Worm (Caenorhabditis elegans): ENCODE data around the gene R01E6.2.

R01E6.2 gene

ce11 chrX:13584725-13585371 is 18.5 kb upstream of the R01E6.2 start, which contains the start of gene unc-84:
Gene unc-84 (plus strand): TSS chrX:13584775.
- TF ChIP-seq him-1 (tag; optimal IDR thresholded peaks at IDR 0.05) (no peak), dao-5 (tag; optimal IDR thresholded peaks at IDR 0.05) (no peak), W03F9.2 (tag; optimal IDR thresholded peaks at IDR 0.05) (no peak)

DNA sequence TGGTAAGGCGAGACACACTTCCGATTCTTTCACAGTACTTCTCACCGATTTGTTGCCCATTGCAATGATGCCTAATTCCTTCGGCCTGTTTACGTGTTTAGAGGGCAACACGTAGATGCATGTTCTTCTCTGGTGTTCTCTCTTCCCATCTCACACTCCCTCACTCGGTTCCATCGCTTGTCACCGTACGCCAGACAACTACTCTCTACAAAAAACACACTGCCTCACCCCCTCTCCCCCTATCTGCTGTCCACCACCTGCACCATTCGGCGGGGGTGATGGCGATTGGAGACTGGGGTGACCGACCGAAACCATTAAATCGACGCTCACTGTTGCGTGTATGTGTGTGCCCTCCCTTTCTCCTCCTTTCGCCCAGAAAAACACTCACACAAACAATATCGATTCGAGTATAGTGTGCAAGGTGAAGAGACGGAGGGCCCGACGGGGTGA is 17.6 kb upstream of the R01E6.2 start:
- TF ChIP-seq dao-5 (tag; optimal IDR thresholded peaks at IDR 0.05) (no peak), him-1 (tag; optimal IDR thresholded peaks at IDR 0.05) (no peak), W03F9.2 (tag; optimal IDR thresholded peaks at IDR 0.05) (no peak)

- TF ChIP-seq him-1 (tag; optimal IDR thresholded peaks at IDR 0.05) (no peak), W03F9.2 (tag; optimal IDR thresholded peaks at IDR 0.05) (no peak), dao-5 (tag; optimal IDR thresholded peaks at IDR 0.05) (no peak)
Observed at ce11 chrX:13581820-13582219, 15.5 kb upstream of the R01E6.2 start, which contains the start of gene F54B11.10. Gene F54B11.10 (plus strand): TSS chrX:13582120.

- TF ChIP-seq him-1 (tag; optimal IDR thresholded peaks at IDR 0.05) (no peak), W03F9.2 (tag; optimal IDR thresholded peaks at IDR 0.05) (no peak), dao-5 (tag; optimal IDR thresholded peaks at IDR 0.05) (no peak)
Observed at ce11 chrX:13578483-13578882, 12.1 kb upstream of the R01E6.2 start, which contains the start of gene F54B11.11. Gene F54B11.11 (plus strand): TSS chrX:13578783.

- TF ChIP-seq dao-5 (tag; optimal IDR thresholded peaks at IDR 0.05) (no peak), W03F9.2 (tag; optimal IDR thresholded peaks at IDR 0.05) (no peak), him-1 (tag; optimal IDR thresholded peaks at IDR 0.05) (no peak)
Observed at ce11 chrX:13574029-13574428, 7.7 kb upstream of the R01E6.2 start.

- TF ChIP-seq dao-5 (tag; optimal IDR thresholded peaks at IDR 0.05) (no peak), W03F9.2 (tag; optimal IDR thresholded peaks at IDR 0.05) (no peak)
Observed at ce11 chrX:13569854-13570253, 3.5 kb upstream of the R01E6.2 start, which contains the start of gene R01E6.7. Gene R01E6.7 (minus strand): TSS chrX:13569954.

- TF ChIP-seq W03F9.2 (tag; optimal IDR thresholded peaks at IDR 0.05) (no peak), dao-5 (tag; optimal IDR thresholded peaks at IDR 0.05) (no peak), him-1 (tag; optimal IDR thresholded peaks at IDR 0.05) (no peak)
Observed at ce11 chrX:13561954-13562353, 4.4 kb downstream of the R01E6.2 start.

ce11 chrX:13558667-13559066 is 7.7 kb downstream of the R01E6.2 start:
- TF ChIP-seq dao-5 (tag; optimal IDR thresholded peaks at IDR 0.05) (no peak), W03F9.2 (tag; optimal IDR thresholded peaks at IDR 0.05) (no peak), him-1 (tag; optimal IDR thresholded peaks at IDR 0.05) (no peak)

ce11 chrX:13556066-13556465 is 10.3 kb downstream of the R01E6.2 start, which contains the start of gene glb-20:
Gene glb-20 (minus strand): TSS chrX:13556166.
- no peak for TF ChIP-seq him-1 (tag; optimal IDR thresholded peaks at IDR 0.05)
- no peak for TF ChIP-seq dao-5 (tag; optimal IDR thresholded peaks at IDR 0.05)
- TF ChIP-seq W03F9.2 (tag; optimal IDR thresholded peaks at IDR 0.05) = no peak

ce11 chrX:13555098-13555497 is 11.2 kb downstream of the R01E6.2 start:
- no peak for TF ChIP-seq dao-5 (tag; optimal IDR thresholded peaks at IDR 0.05)
- TF ChIP-seq him-1 (tag; optimal IDR thresholded peaks at IDR 0.05) = no peak
- TF ChIP-seq W03F9.2 (tag; optimal IDR thresholded peaks at IDR 0.05) = no peak

ce11 chrX:13550890-13551289 is 15.4 kb downstream of the R01E6.2 start, which contains the start of gene odr-1:
Gene odr-1 (minus strand): TSS chrX:13550990.
- TF ChIP-seq W03F9.2 (tag; optimal IDR thresholded peaks at IDR 0.05) (no peak), dao-5 (tag; optimal IDR thresholded peaks at IDR 0.05) (no peak), him-1 (tag; optimal IDR thresholded peaks at IDR 0.05) (no peak)

- TF ChIP-seq dao-5 (tag; optimal IDR thresholded peaks at IDR 0.05) = no peak
- no peak for TF ChIP-seq W03F9.2 (tag; optimal IDR thresholded peaks at IDR 0.05)
- no peak for TF ChIP-seq him-1 (tag; optimal IDR thresholded peaks at IDR 0.05)
Observed at ce11 chrX:13544544-13545021, 21.8 kb downstream of the R01E6.2 start.

DNA sequence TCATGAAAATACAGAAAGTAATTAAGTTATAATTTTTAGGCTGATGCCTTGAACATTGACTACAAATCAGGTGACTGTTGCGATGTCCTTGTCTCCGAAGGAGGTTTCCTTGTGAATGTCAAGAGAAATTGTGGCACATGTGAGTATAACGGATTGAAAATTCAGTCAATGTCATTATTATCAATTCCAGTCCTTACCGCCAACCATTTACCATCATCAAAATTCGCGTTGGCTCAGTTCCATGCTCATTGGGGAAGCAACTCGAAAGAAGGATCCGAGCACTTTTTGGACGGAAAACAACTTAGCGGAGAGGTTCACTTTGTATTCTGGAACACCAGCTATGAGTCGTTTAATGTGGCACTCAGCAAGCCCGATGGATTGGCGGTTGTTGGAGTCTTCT is 23.0 kb downstream of the R01E6.2 start:
- no peak for TF ChIP-seq him-1 (tag; optimal IDR thresholded peaks at IDR 0.05)
- no peak for TF ChIP-seq W03F9.2 (tag; optimal IDR thresholded peaks at IDR 0.05)
- no peak for TF ChIP-seq dao-5 (tag; optimal IDR thresholded peaks at IDR 0.05)

- TF ChIP-seq him-1 (tag; optimal IDR thresholded peaks at IDR 0.05) = no peak
- no peak for TF ChIP-seq dao-5 (tag; optimal IDR thresholded peaks at IDR 0.05)
- TF ChIP-seq W03F9.2 (tag; optimal IDR thresholded peaks at IDR 0.05) = no peak
Observed at ce11 chrX:13542757-13543156, 23.6 kb downstream of the R01E6.2 start.

DNA sequence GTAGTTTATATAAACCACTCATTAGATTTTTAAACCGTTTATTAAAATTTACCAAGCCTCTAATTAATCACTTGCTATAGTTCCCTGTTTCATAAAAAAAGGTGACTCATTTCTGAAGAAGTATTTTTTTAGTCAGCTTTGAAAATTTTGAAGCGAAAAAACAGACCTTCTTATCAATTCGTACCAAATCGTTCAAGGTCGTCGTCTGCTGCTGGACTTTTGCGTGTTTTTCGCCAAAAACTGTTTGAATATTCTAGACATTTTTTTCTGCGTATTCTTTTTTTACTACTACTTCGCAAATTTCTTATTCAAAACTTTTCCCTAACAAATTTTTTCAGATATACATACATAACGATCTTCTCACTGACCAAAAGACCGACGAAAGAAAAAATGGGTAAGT is 24.1 kb downstream of the R01E6.2 start, which contains the start of gene cah-4:
Gene cah-4 (plus strand): TSS at position 339 of the 400 bp plus-strand sequence.
- TF ChIP-seq W03F9.2 (tag; optimal IDR thresholded peaks at IDR 0.05) = no peak

Data from whole organism, L4/young adult.